Worm (Caenorhabditis elegans) whole organism, L3 larva: ENCODE measurements around the gene skr-6.

ENCODE experiments used
- ceh-82 ChIP-seq: fragments of 150-350 bp; optimal IDR thresholded peaks from 2 replicates; lab custom pipeline; 2014; ENCODE audit warnings: missing biosample characterization, missing genetic modification characterization
- egl-27 ChIP-seq: sonication (generic microtip); optimal IDR thresholded peaks from 4 replicates; lab custom pipeline; 2017; ENCODE audit warnings: missing biosample characterization, missing genetic modification reagents, missing genetic modification characterization
- hmg-11 ChIP-seq: sonication (generic microtip); optimal IDR thresholded peaks from 2 replicates; lab custom pipeline; 2016; ENCODE audit warnings: missing genetic modification characterization, missing compliant biosample characterization
- jun-1 ChIP-seq: fragments of 150-350 bp; optimal IDR thresholded peaks from 2 replicates; lab custom pipeline; 2014; ENCODE audit warnings: missing biosample characterization, missing genetic modification reagents, missing genetic modification characterization
- mdl-1 ChIP-seq: fragments of 150-350 bp; optimal IDR thresholded peaks from 2 replicates; lab custom pipeline; 2014; ENCODE audit warnings: missing biosample characterization, missing genetic modification characterization
- nhr-237 ChIP-seq: fragments of 150-350 bp; optimal IDR thresholded peaks from 2 replicates; lab custom pipeline; 2014; ENCODE audit warnings: missing biosample characterization, missing genetic modification characterization
- sea-2 ChIP-seq: fragments of 150-350 bp; sonication (generic microtip); optimal IDR thresholded peaks from 4 replicates; lab custom pipeline; 2014; ENCODE audit warnings: missing biosample characterization, missing genetic modification reagents, missing genetic modification characterization
- snpc-4 ChIP-seq: fragments of 150-350 bp; optimal IDR thresholded peaks from 2 replicates; lab custom pipeline; 2014; ENCODE audit warnings: missing biosample characterization, missing genetic modification characterization
- ztf-11 ChIP-seq: fragments of 150-350 bp; optimal IDR thresholded peaks from 2 replicates; lab custom pipeline; 2014; ENCODE audit warnings: missing biosample characterization, missing genetic modification characterization

- TF ChIP-seq sea-2 (no peak), ceh-82 (tag; lab: Kevin White, UChicago) (no peak), egl-27 (tag; lab: Kevin White, UChicago) (no peak), jun-1 (tag; lab: Kevin White, UChicago) (no peak), mdl-1 (tag; lab: Kevin White, UChicago) (no peak), nhr-237 (tag; lab: Kevin White, UChicago) (no peak), ztf-11 (no peak), snpc-4 (tag; lab: Kevin White, UChicago) (no peak), hmg-11 (tag; lab: Kevin White, UChicago) (no peak)
Observed at ce11 chrV:18254483-18254882, 15.3 kb downstream of the skr-6 start, which contains the start of gene R10E8.5.
